Worm (Caenorhabditis elegans): ENCODE results near the gene Y53F4B.36.

- no peak for TF ChIP-seq ceh-82 (tag; optimal IDR thresholded peaks at IDR 0.05)
- no peak for TF ChIP-seq eor-1 (tag; optimal IDR thresholded peaks at IDR 0.05)
- TF ChIP-seq unc-39 (tag; optimal IDR thresholded peaks at IDR 0.05), result no peak
- TF ChIP-seq nhr-28 (tag; optimal IDR thresholded peaks at IDR 0.05), result no peak
- TF ChIP-seq nfya-1 (tag; optimal IDR thresholded peaks at IDR 0.05; ENCODE audit: insufficient read depth), result no peak
- TF ChIP-seq snpc-4 (tag; optimal IDR thresholded peaks at IDR 0.05), result no peak
- TF ChIP-seq pqm-1 (tag; optimal IDR thresholded peaks at IDR 0.05), result no peak
- TF ChIP-seq ceh-9 (tag; optimal IDR thresholded peaks at IDR 0.05), result no peak
- no peak for TF ChIP-seq mdl-1 (tag; optimal IDR thresholded peaks at IDR 0.05)
Observed at ce11 chrII:15195346-15195745, 19.6 kb downstream of the Y53F4B.36 start.
